Worm (Caenorhabditis elegans) whole organism, L2 larva: ENCODE data around the gene C14A4.8.

Experiments
- aly-2 ChIP-seq: fragments of 150-350 bp; optimal IDR thresholded peaks from 2 replicates; lab custom pipeline; 2014; ENCODE audit warnings: missing biosample characterization, missing genetic modification characterization
- ama-1 ChIP-seq: fragments of 150-350 bp; optimal IDR thresholded peaks from 2 replicates; lab custom pipeline; 2018; ENCODE audit warnings: inconsistent platforms
- egl-27 ChIP-seq: sonication (generic microtip); optimal IDR thresholded peaks from 3 replicates; lab custom pipeline; 2017; ENCODE audit warnings: missing biosample characterization, missing genetic modification reagents, missing genetic modification characterization
- elt-3 ChIP-seq: sonication (generic microtip); optimal IDR thresholded peaks from 2 replicates; lab custom pipeline; 2017; ENCODE audit warnings: missing biosample characterization, missing genetic modification characterization
- lin-11 ChIP-seq: fragments of 150-350 bp; sonication (generic microtip); optimal IDR thresholded peaks from 2 replicates; lab custom pipeline; 2014; ENCODE audit warnings: missing biosample characterization, missing genetic modification characterization, inconsistent platforms, mixed read lengths
- lin-13 ChIP-seq: fragments of 150-350 bp; optimal IDR thresholded peaks from 2 replicates; lab custom pipeline; 2014; ENCODE audit warnings: missing biosample characterization, missing genetic modification reagents, missing genetic modification characterization
- lin-39 ChIP-seq: fragments of 150-350 bp; optimal IDR thresholded peaks from 2 replicates; lab custom pipeline; 2014; ENCODE audit warnings: missing biosample characterization, missing genetic modification reagents, missing genetic modification characterization
- mdl-1 ChIP-seq, 2 experiments: fragments of 150-350 bp in 1 of 2; sonication (generic microtip) in 1 of 2; optimal IDR thresholded peaks; 2 replicates each; lab custom pipeline; 2017; ENCODE audit warnings: missing biosample characterization in 2 of 2, missing genetic modification characterization in 2 of 2
- nhr-11 ChIP-seq: fragments of 150-350 bp; optimal IDR thresholded peaks from 2 replicates; lab custom pipeline; 2014; ENCODE audit warnings: missing biosample characterization, missing genetic modification characterization
- nhr-12 ChIP-seq: fragments of 150-350 bp; optimal IDR thresholded peaks from 2 replicates; lab custom pipeline; 2014; ENCODE audit warnings: missing biosample characterization, missing genetic modification characterization
- nhr-21 ChIP-seq: fragments of 150-350 bp; optimal IDR thresholded peaks from 2 replicates; lab custom pipeline; 2014; ENCODE audit warnings: missing biosample characterization, missing genetic modification characterization
- zag-1 ChIP-seq: fragments of 150-350 bp; optimal IDR thresholded peaks from 2 replicates; lab custom pipeline; 2014; ENCODE audit warnings: missing biosample characterization, missing genetic modification characterization

DNA sequence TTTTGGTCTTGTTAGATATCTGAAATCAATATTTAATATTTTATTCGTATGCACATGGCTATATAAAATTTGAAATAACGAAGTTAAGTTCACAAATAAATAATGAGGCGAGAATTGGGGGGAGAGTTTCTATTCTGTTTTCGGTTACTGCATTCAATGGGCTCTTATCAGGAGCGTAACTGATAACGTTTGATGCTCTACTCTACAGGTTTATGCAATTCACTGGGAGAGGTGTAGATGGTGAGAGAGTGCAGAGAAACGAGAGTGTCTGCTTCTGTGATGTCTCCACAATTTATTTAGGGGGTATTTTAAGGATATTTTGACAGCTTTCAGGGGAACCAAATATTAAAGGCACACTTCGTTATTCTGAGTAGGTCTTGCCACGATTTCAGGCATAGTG is 3.2 kb downstream of the C14A4.8 start, which contains the start of gene C14A4.6:
- TF ChIP-seq nhr-11 (no peak), mdl-1 (tag; optimal IDR thresholded peaks at IDR 0.05; lab: Kevin White, UChicago) (no peak), zag-1 (tag; lab: Kevin White, UChicago) (no peak), lin-39 (tag; lab: Kevin White, UChicago) (no peak), ama-1 (no peak), lin-11 (tag; lab: Kevin White, UChicago) (no peak), aly-2 (no peak), egl-27 (no peak), nhr-12 (no peak), lin-13 (GFP tag; lab: Kevin White, UChicago) (no peak), elt-3 (tag; lab: Kevin White, UChicago) (no peak), nhr-21 (no peak)
